Worm (Caenorhabditis elegans) whole organism, late embryonic: Measurements from ENCODE around the gene gss-1.

Source experiments
- T23F11.4 ChIP-seq: fragments of 200-800 bp; sonication (Bioruptor generic); optimal IDR thresholded peaks from 2 replicates; lab custom pipeline; 2018; ENCODE audit warnings: mild to moderate bottlenecking, missing genetic modification characterization, missing compliant biosample characterization
- Y22D7AL.16 ChIP-seq: sonication (generic microtip); optimal IDR thresholded peaks from 2 replicates; lab custom pipeline; 2016; ENCODE audit warnings: missing genetic modification characterization, missing compliant biosample characterization
- ama-1 ChIP-seq: fragments of 150-350 bp; optimal IDR thresholded peaks from 2 replicates; lab custom pipeline; 2014
- ceh-18 ChIP-seq: sonication (generic microtip); optimal IDR thresholded peaks from 2 replicates; lab custom pipeline; 2016; ENCODE audit warnings: missing genetic modification characterization, missing compliant biosample characterization
- hlh-6 ChIP-seq: sonication (generic microtip); optimal IDR thresholded peaks from 2 replicates; lab custom pipeline; 2016; ENCODE audit warnings: missing genotype, missing genetic modification characterization, missing compliant biosample characterization
- nfya-1 ChIP-seq: sonication (generic microtip); optimal IDR thresholded peaks from 2 replicates; lab custom pipeline; 2017; ENCODE audit warnings: missing genetic modification characterization, mild to moderate bottlenecking, missing compliant biosample characterization, antibody characterized with exemption, moderate library complexity

DNA sequence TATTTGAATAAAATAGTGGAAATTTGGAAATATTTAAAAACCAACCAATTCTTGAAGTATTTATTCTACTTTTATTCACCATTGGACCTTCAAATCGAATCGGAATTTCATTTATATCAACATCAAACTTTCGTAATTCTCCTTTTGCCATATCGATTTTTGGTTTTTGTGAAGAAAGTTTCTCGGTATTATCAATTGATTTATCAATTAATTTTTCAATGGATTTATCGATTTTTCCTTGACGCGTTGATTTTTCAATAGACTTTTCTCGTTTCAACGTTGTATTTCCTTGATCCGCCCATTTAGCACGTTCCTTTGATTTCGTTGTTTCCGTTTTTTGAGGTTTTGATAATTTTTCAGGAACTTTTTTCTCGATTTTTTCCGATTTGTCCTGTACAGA, 46.8 kb downstream of the gss-1 start:
- TF ChIP-seq hlh-6 (tag; lab: Kevin White, UChicago) (no peak), ceh-18 (tag; lab: Kevin White, UChicago) (no peak), nfya-1 (no peak), ama-1 (no peak), T23F11.4 (GFP tag; lab: Kevin White, UChicago) (no peak), Y22D7AL.16 (tag; lab: Kevin White, UChicago) (no peak)
